Fruit fly (Drosophila melanogaster) whole organism, embryonic: ENCODE data around the gene CG11811.

Source experiments
- Blimp-1 ChIP-seq: fragments of 200-800 bp; sonication (Bioruptor generic); optimal IDR thresholded peaks from 3 replicates; lab custom pipeline; 2018; ENCODE audit warnings: missing biosample characterization, missing genetic modification characterization, mild to moderate bottlenecking, moderate library complexity, missing genetic modification reagents
- CG10209 ChIP-seq: fragments of 200-800 bp; sonication (Bioruptor generic); optimal IDR thresholded peaks from 3 replicates; lab custom pipeline; 2017; ENCODE audit warnings: missing biosample characterization, mild to moderate bottlenecking, missing genetic modification characterization, missing genetic modification reagents
- CG10366 ChIP-seq: fragments of 200-800 bp; sonication (Bioruptor generic); IDR thresholded peaks from 2 replicates; pipeline ENCODE4 v1.3.6; 2022; ENCODE audit warnings: missing biosample characterization, missing genetic modification characterization
- CG10462 ChIP-seq: fragments of 200-800 bp; sonication (Bioruptor generic); optimal IDR thresholded peaks from 2 replicates; lab custom pipeline; 2016; ENCODE audit warnings: missing biosample characterization, missing genetic modification characterization
- CG10959 ChIP-seq: fragments of 200-800 bp; sonication (Bioruptor generic); IDR thresholded peaks from 2 replicates; pipeline ENCODE4 v1.3.6; 2022; ENCODE audit warnings: missing biosample characterization, missing genetic modification characterization
- CG11247 ChIP-seq: fragments of 200-800 bp; sonication (Bioruptor generic); IDR thresholded peaks from 2 replicates; pipeline ENCODE4 v1.3.6; 2022; ENCODE audit warnings: missing biosample characterization, missing genetic modification characterization
- CG11456 ChIP-seq: fragments of 200-800 bp; sonication (Bioruptor generic); IDR thresholded peaks from 3 replicates; pipeline ENCODE4 v1.3.6; 2022; ENCODE audit warnings: missing biosample characterization, missing genetic modification characterization
- CG11560 ChIP-seq: fragments of 200-800 bp; sonication (Bioruptor generic); IDR thresholded peaks from 3 replicates; pipeline ENCODE4 v1.3.6; 2022; ENCODE audit warnings: missing biosample characterization, missing genetic modification characterization
- CG12071 ChIP-seq: fragments of 200-800 bp; sonication (Bioruptor generic); optimal IDR thresholded peaks from 3 replicates; lab custom pipeline; 2018; ENCODE audit warnings: missing biosample characterization, mild to moderate bottlenecking, missing genetic modification characterization
- CG13624 ChIP-seq: fragments of 200-800 bp; sonication (Bioruptor generic); optimal IDR thresholded peaks from 2 replicates; lab custom pipeline; 2016; ENCODE audit warnings: missing biosample characterization, missing genetic modification characterization
- CG15514 ChIP-seq: fragments of 200-800 bp; sonication (Bioruptor generic); optimal IDR thresholded peaks from 3 replicates; lab custom pipeline; 2017; ENCODE audit warnings: missing biosample characterization, missing genetic modification characterization, mild to moderate bottlenecking, moderate library complexity, missing genetic modification reagents
- CG15601 ChIP-seq: fragments of 200-800 bp; sonication (Bioruptor generic); optimal IDR thresholded peaks from 3 replicates; lab custom pipeline; 2019; ENCODE audit warnings: missing biosample characterization, mild to moderate bottlenecking, missing genetic modification characterization, moderate library complexity
- CG1603 ChIP-seq: fragments of 200-800 bp; sonication (Bioruptor generic); optimal IDR thresholded peaks from 2 replicates; lab custom pipeline; 2019; ENCODE audit warnings: missing biosample characterization, mild to moderate bottlenecking, missing genetic modification characterization, moderate library complexity
- CG17328 ChIP-seq: fragments of 200-800 bp; sonication (Bioruptor generic); IDR thresholded peaks from 2 replicates; pipeline ENCODE4 v1.3.6; 2022; ENCODE audit warnings: missing biosample characterization, missing genetic modification characterization
- CG2116 ChIP-seq: fragments of 200-800 bp; sonication (Bioruptor generic); optimal IDR thresholded peaks from 3 replicates; lab custom pipeline; 2018; ENCODE audit warnings: missing biosample characterization, mild to moderate bottlenecking, missing genetic modification characterization
- CG2712 ChIP-seq: fragments of 200-800 bp; optimal IDR thresholded peaks from 3 replicates; lab custom pipeline; 2019; ENCODE audit warnings: missing biosample characterization, mild to moderate bottlenecking, missing genetic modification characterization, moderate library complexity
- CG3726 ChIP-seq: fragments of 200-800 bp; sonication (Bioruptor generic); IDR thresholded peaks from 3 replicates; pipeline ENCODE4, ENCODE4 v1.3.6; 2022; ENCODE audit warnings: missing biosample characterization, missing genetic modification characterization
- CG4282 ChIP-seq: fragments of 200-800 bp; sonication (Bioruptor generic); optimal IDR thresholded peaks from 2 replicates; lab custom pipeline; 2016; ENCODE audit warnings: missing biosample characterization, missing genetic modification characterization
- CG4404 ChIP-seq: fragments of 200-800 bp; sonication (Bioruptor generic); IDR thresholded peaks from 2 replicates; pipeline ENCODE4 v1.3.6; 2022; ENCODE audit warnings: missing biosample characterization, missing genetic modification characterization
- CG4707 ChIP-seq: fragments of 200-800 bp; sonication (Bioruptor generic); optimal IDR thresholded peaks from 2 replicates; lab custom pipeline; 2018; ENCODE audit warnings: missing biosample characterization, mild to moderate bottlenecking, missing genetic modification characterization, moderate library complexity
- CG6683 ChIP-seq: fragments of 200-800 bp; sonication (Bioruptor generic); optimal IDR thresholded peaks from 2 replicates; lab custom pipeline; 2017; ENCODE audit warnings: missing biosample characterization, mild to moderate bottlenecking, missing genetic modification characterization, missing genetic modification reagents
- CG7372 ChIP-seq: fragments of 200-800 bp; sonication (Bioruptor generic); IDR thresholded peaks from 2 replicates; pipeline ENCODE4 v1.3.6; 2022; ENCODE audit warnings: missing biosample characterization, missing genetic modification characterization
- CG8944 ChIP-seq: fragments of 200-800 bp; sonication (Bioruptor generic); optimal IDR thresholded peaks from 3 replicates; lab custom pipeline; 2016; ENCODE audit warnings: missing biosample characterization, missing genetic modification characterization
- CG9215 ChIP-seq: fragments of 200-800 bp; sonication (Bioruptor generic); IDR thresholded peaks from 2 replicates; pipeline ENCODE4 v1.3.6; 2022; ENCODE audit warnings: missing biosample characterization, missing genetic modification characterization
- D ChIP-seq, 2 experiments: fragments of 200-800 bp in 1 of 2; fragments of >200 bp in 1 of 2; sonication (Bioruptor generic) in 1 of 2; optimal IDR thresholded peaks; 2 replicates in 1 of 2; 3 replicates in 1 of 2; lab custom pipeline; 2017; ENCODE audit warnings: mild to moderate bottlenecking in 1 of 2, missing biosample characterization in 1 of 2, missing genetic modification characterization in 1 of 2, missing genetic modification reagents in 1 of 2
- Deaf1 ChIP-seq: fragments of 200-800 bp; optimal IDR thresholded peaks from 3 replicates; lab custom pipeline; 2019; ENCODE audit warnings: missing biosample characterization, mild to moderate bottlenecking, missing genetic modification characterization, moderate library complexity
- HHEX ChIP-seq: fragments of 200-800 bp; sonication (Bioruptor generic); optimal IDR thresholded peaks from 3 replicates; lab custom pipeline; 2017; ENCODE audit warnings: missing biosample characterization, mild to moderate bottlenecking, missing genetic modification characterization, missing genetic modification reagents
- Hr51 ChIP-seq, 2 experiments: fragments of 200-800 bp; sonication (Bioruptor generic); optimal IDR thresholded peaks; 2 replicates in 1 of 2; 3 replicates in 1 of 2; lab custom pipeline; 2016 to 2018; ENCODE audit warnings: missing biosample characterization in 2 of 2, missing genetic modification characterization in 2 of 2, mild to moderate bottlenecking in 1 of 2, moderate library complexity in 1 of 2
- Hsf ChIP-seq: fragments of 200-800 bp; sonication (Bioruptor generic); optimal IDR thresholded peaks from 3 replicates; lab custom pipeline; 2016; ENCODE audit warnings: missing biosample characterization, missing genetic modification characterization
- NFAT ChIP-seq: fragments of 200-800 bp; sonication (Bioruptor generic); IDR thresholded peaks from 2 replicates; pipeline ENCODE4 v1.3.6; 2022; ENCODE audit warnings: missing biosample characterization, missing genetic modification characterization
- Sox100B ChIP-seq: fragments of 200-800 bp; sonication (Bioruptor generic); optimal IDR thresholded peaks from 3 replicates; lab custom pipeline; 2018; ENCODE audit warnings: missing biosample characterization, mild to moderate bottlenecking, missing genetic modification characterization
- Sox102F ChIP-seq: fragments of 200-800 bp; sonication (Bioruptor generic); optimal IDR thresholded peaks from 2 replicates; lab custom pipeline; 2018; ENCODE audit warnings: missing biosample characterization, mild to moderate bottlenecking, missing genetic modification characterization, moderate library complexity
- Usf ChIP-seq: fragments of 200-800 bp; sonication (Bioruptor generic); optimal IDR thresholded peaks from 2 replicates; lab custom pipeline; 2017; ENCODE audit warnings: missing genotype, missing biosample characterization, missing genetic modification characterization
- bbx ChIP-seq: fragments of 200-800 bp; sonication (Bioruptor generic); IDR thresholded peaks from 2 replicates; pipeline ENCODE4 v1.3.6; 2022; ENCODE audit warnings: missing biosample characterization, missing genetic modification characterization; ENCODE audit not compliant: partially characterized antibody
- bsh ChIP-seq, 2 experiments: fragments of 200-800 bp; sonication (Bioruptor generic); optimal IDR thresholded peaks; 2 replicates each; lab custom pipeline; 2017 to 2018; ENCODE audit warnings: mild to moderate bottlenecking in 2 of 2, missing biosample characterization in 2 of 2, missing genetic modification characterization in 2 of 2, moderate library complexity in 1 of 2
- chn ChIP-seq: fragments of 200-800 bp; sonication (Bioruptor generic); optimal IDR thresholded peaks from 2 replicates; lab custom pipeline; 2016; ENCODE audit warnings: missing biosample characterization, missing genetic modification characterization
- dmrt99B ChIP-seq: fragments of 200-800 bp; sonication (Bioruptor generic); optimal IDR thresholded peaks from 2 replicates; lab custom pipeline; 2018; ENCODE audit warnings: missing biosample characterization, mild to moderate bottlenecking, missing genetic modification characterization, moderate library complexity
- fd64A ChIP-seq: fragments of 200-800 bp; sonication (Bioruptor generic); optimal IDR thresholded peaks from 3 replicates; lab custom pipeline; 2018; ENCODE audit warnings: missing biosample characterization, mild to moderate bottlenecking, missing genetic modification characterization
- gfzf ChIP-seq: fragments of 200-800 bp; sonication (Bioruptor generic); optimal IDR thresholded peaks from 2 replicates; lab custom pipeline; 2016; ENCODE audit warnings: missing biosample characterization, mild to moderate bottlenecking, missing genetic modification characterization, moderate library complexity
- hkb ChIP-seq, 2 experiments: fragments of 200-800 bp in 1 of 2; fragments of >200 bp in 1 of 2; sonication (Bioruptor generic) in 1 of 2; IDR thresholded peaks in 1 of 2; optimal IDR thresholded peaks in 1 of 2; 2 replicates each; pipeline versions ENCODE4 v1.3.6 to Lab custom; 2017 to 2022; ENCODE audit warnings: missing biosample characterization in 1 of 2, missing genetic modification characterization in 1 of 2
- klu ChIP-seq: fragments of 200-800 bp; sonication (Bioruptor generic); IDR thresholded peaks from 2 replicates; pipeline ENCODE4 v1.3.6; 2022; ENCODE audit warnings: missing biosample characterization, missing genetic modification characterization
- lilli ChIP-seq: fragments of 200-800 bp; sonication (Bioruptor generic); optimal IDR thresholded peaks from 3 replicates; lab custom pipeline; 2016; ENCODE audit warnings: missing biosample characterization, missing genetic modification characterization
- mirr ChIP-seq: fragments of 200-800 bp; sonication (Bioruptor generic); optimal IDR thresholded peaks from 3 replicates; lab custom pipeline; 2018; ENCODE audit warnings: missing biosample characterization, mild to moderate bottlenecking, missing genetic modification characterization
- nau ChIP-seq: fragments of 200-800 bp; sonication (Bioruptor generic); optimal IDR thresholded peaks from 3 replicates; lab custom pipeline; 2017; ENCODE audit warnings: missing biosample characterization, mild to moderate bottlenecking, missing genetic modification characterization, missing genetic modification reagents
- onecut ChIP-seq: fragments of 200-800 bp; sonication (Bioruptor generic); IDR thresholded peaks from 2 replicates; pipeline ENCODE4 v1.3.6; 2022; ENCODE audit warnings: missing biosample characterization, missing genetic modification characterization
- psq ChIP-seq: fragments of 200-800 bp; sonication (Bioruptor generic); optimal IDR thresholded peaks from 2 replicates; lab custom pipeline; 2017; ENCODE audit warnings: missing biosample characterization, missing genetic modification characterization
- sens ChIP-seq: fragments of 200-800 bp; sonication (Bioruptor generic); peaks from one replicate; lab custom pipeline; 2016; ENCODE audit warnings: missing biosample characterization, missing genetic modification characterization
- sob ChIP-seq: fragments of 200-800 bp; sonication (Bioruptor generic); IDR thresholded peaks from 2 replicates; pipeline ENCODE4 v1.3.6; 2022; ENCODE audit warnings: missing biosample characterization, missing genetic modification characterization
- zen ChIP-seq: fragments of 200-800 bp; sonication (Bioruptor generic); optimal IDR thresholded peaks from 3 replicates; lab custom pipeline; 2018; ENCODE audit warnings: missing biosample characterization, mild to moderate bottlenecking, missing genetic modification characterization, moderate library complexity

The CG11811 gene

dm6 chr3L:10741120-10741519 lies 50.3 kb downstream of the CG11811 start:
- TF ChIP-seq CG4282 (GFP tag; lab: Kevin White, UChicago) (no peak), hkb (optimal IDR thresholded peaks at IDR 0.05; lab: Kevin White, UChicago) (no peak), hkb (GFP tag; IDR thresholded peaks at IDR 0.05; lab: Robert Waterston, UW) (0 out of 2 replicates have a peak, but pooled peaks have one; percentile 11), lilli (GFP tag; lab: Kevin White, UChicago) (no peak), Hsf (GFP tag; lab: Kevin White, UChicago) (no peak), CG17328 (GFP tag; lab: Robert Waterston, UW) (peak; percentile 34; the same call in 1 of the 2 replicates), CG1603 (tag; lab: Kevin White, UChicago) (peak; percentile 29), CG9215 (no peak), Deaf1 (tag; lab: Kevin White, UChicago) (no peak), CG7372 (peak; percentile 52; the same call in 1 of the 2 replicates), fd64A (GFP tag; lab: Kevin White, UChicago) (peak; percentile 58), Hr51 (GFP tag; optimal IDR thresholded peaks at IDR 0.05; lab: Kevin White, UChicago) (no peak), CG10366 (peak; percentile 10; the same call in 1 of the 2 replicates), nau (peak; percentile 41), CG3726 (GFP tag; lab: Robert Waterston, UW) (0 out of 3 replicates have a peak, but pooled peaks have one; percentile 56), CG11560 (no peak), onecut (GFP tag; lab: Robert Waterston, UW) (no peak), Sox100B (no peak), CG6683 (no peak), CG8944 (GFP tag; lab: Kevin White, UChicago) (peak; percentile 7), CG11247 (no peak), psq (GFP tag; lab: Kevin White, UChicago) (no peak), CG11456 (GFP tag; lab: Robert Waterston, UW) (no peak), sob (peak; percentile 33; the same call in 1 of the 2 replicates), zen (no peak), CG4707 (GFP tag; lab: Kevin White, UChicago) (peak; percentile 15), bbx (no peak), gfzf (no peak), chn (GFP tag; lab: Kevin White, UChicago) (no peak), CG13624 (GFP tag; lab: Kevin White, UChicago) (no peak), CG15601 (tag; lab: Kevin White, UChicago) (peak; percentile 26), CG2712 (no peak), CG2116 (GFP tag; lab: Kevin White, UChicago) (no peak), sens (GFP tag; lab: Kevin White, UChicago) (peak; percentile 70), CG10209 (peak; percentile 7), NFAT (GFP tag; lab: Robert Waterston, UW) (no peak), bsh (GFP tag; optimal IDR thresholded peaks at IDR 0.05; lab: Kevin White, UChicago) (peak in 1 of 2 experiments; percentile 26), Sox102F (GFP tag; lab: Kevin White, UChicago) (peak; percentile 11), CG4404 (GFP tag; lab: Robert Waterston, UW) (no peak), CG12071 (GFP tag; lab: Kevin White, UChicago) (peak; percentile 27), Usf (no peak), HHEX (peak; percentile 51), Blimp-1 (GFP tag; lab: Kevin White, UChicago) (peak; percentile 26), CG10462 (GFP tag; lab: Kevin White, UChicago) (no peak), dmrt99B (peak; percentile 6), klu (GFP tag; lab: Robert Waterston, UW) (no peak), CG15514 (GFP tag; lab: Kevin White, UChicago) (peak; percentile 13), D (optimal IDR thresholded peaks at IDR 0.05; lab: Kevin White, UChicago) (no peak), D (GFP tag; optimal IDR thresholded peaks at IDR 0.05; lab: Kevin White, UChicago) (no peak), CG10959 (GFP tag; lab: Robert Waterston, UW) (no peak), mirr (GFP tag; lab: Kevin White, UChicago) (peak; percentile 14)
